Worm (Caenorhabditis elegans) whole organism, L2 larva: ENCODE results near the gene F42G2.5.

Experiments
- Y55F3AM.14 ChIP-seq: fragments of 200-800 bp; sonication (Bioruptor generic); optimal IDR thresholded peaks from 2 replicates; lab custom pipeline; 2018; ENCODE audit warnings: mild to moderate bottlenecking, missing genetic modification characterization, missing compliant biosample characterization
- aly-2 ChIP-seq: fragments of 150-350 bp; optimal IDR thresholded peaks from 2 replicates; lab custom pipeline; 2014; ENCODE audit warnings: missing biosample characterization, missing genetic modification characterization
- egl-27 ChIP-seq: sonication (generic microtip); optimal IDR thresholded peaks from 3 replicates; lab custom pipeline; 2017; ENCODE audit warnings: missing biosample characterization, missing genetic modification reagents, missing genetic modification characterization
- fos-1 ChIP-seq: fragments of 150-350 bp; optimal IDR thresholded peaks from 2 replicates; lab custom pipeline; 2014; ENCODE audit warnings: missing biosample characterization, missing genetic modification characterization
- gmeb-1 ChIP-seq: fragments of 150-350 bp; optimal IDR thresholded peaks from 2 replicates; lab custom pipeline; 2014; ENCODE audit warnings: missing biosample characterization, missing genetic modification characterization
- lsy-2 ChIP-seq, 2 experiments: fragments of 150-350 bp in 1 of 2; sonication (generic microtip) in 1 of 2; optimal IDR thresholded peaks; 2 replicates each; lab custom pipeline; 2014 to 2017; ENCODE audit warnings: missing biosample characterization in 2 of 2, missing genetic modification characterization in 2 of 2
- mdl-1 ChIP-seq, 2 experiments: fragments of 150-350 bp in 1 of 2; sonication (generic microtip) in 1 of 2; optimal IDR thresholded peaks; 2 replicates each; lab custom pipeline; 2017; ENCODE audit warnings: missing biosample characterization in 2 of 2, missing genetic modification characterization in 2 of 2
- nhr-237 ChIP-seq: fragments of 150-350 bp; optimal IDR thresholded peaks from 2 replicates; lab custom pipeline; 2014; ENCODE audit warnings: missing biosample characterization, missing genetic modification characterization
- sem-4 ChIP-seq: fragments of 150-350 bp; optimal IDR thresholded peaks from 2 replicates; lab custom pipeline; 2014; ENCODE audit warnings: missing biosample characterization, missing genetic modification reagents, missing genetic modification characterization
- unc-39 ChIP-seq: fragments of 150-350 bp; optimal IDR thresholded peaks from 2 replicates; lab custom pipeline; 2014; ENCODE audit warnings: missing biosample characterization, missing genetic modification characterization
- zag-1 ChIP-seq: fragments of 150-350 bp; optimal IDR thresholded peaks from 2 replicates; lab custom pipeline; 2014; ENCODE audit warnings: missing biosample characterization, missing genetic modification characterization
- ztf-11 ChIP-seq: sonication (generic microtip); optimal IDR thresholded peaks from 2 replicates; lab custom pipeline; 2017; ENCODE audit warnings: missing biosample characterization, missing genetic modification characterization
- ztf-4 ChIP-seq: fragments of 150-350 bp; optimal IDR thresholded peaks from 2 replicates; lab custom pipeline; 2014; ENCODE audit warnings: missing biosample characterization, missing genetic modification characterization

- TF ChIP-seq lsy-2 (tag; optimal IDR thresholded peaks at IDR 0.05; lab: Kevin White, UChicago) (no peak), unc-39 (tag; lab: Kevin White, UChicago) (no peak), ztf-11 (no peak), fos-1 (tag; lab: Kevin White, UChicago) (no peak), egl-27 (tag; lab: Kevin White, UChicago) (no peak), zag-1 (no peak), nhr-237 (tag; lab: Kevin White, UChicago) (no peak), aly-2 (no peak), gmeb-1 (no peak), mdl-1 (tag; optimal IDR thresholded peaks at IDR 0.05; lab: Kevin White, UChicago) (no peak), sem-4 (tag; lab: Kevin White, UChicago) (no peak), ztf-4 (tag; lab: Kevin White, UChicago) (no peak), Y55F3AM.14 (GFP tag; lab: Kevin White, UChicago) (no peak)
Observed at ce11 chrII:2446727-2447126, 28.9 kb upstream of the F42G2.5 start.
